Worm (Caenorhabditis elegans) whole organism, mixed stage, embryonic: ENCODE measurements around the gene F36A4.2.

ENCODE experiments used
- bed-3 ChIP-seq: fragments of 200-800 bp; sonication (Bioruptor generic); optimal IDR thresholded peaks from 3 replicates; lab custom pipeline; 2018; ENCODE audit warnings: mild to moderate bottlenecking, missing genetic modification characterization, moderate library complexity, missing compliant biosample characterization
- blmp-1 ChIP-seq: fragments of 150-350 bp; optimal IDR thresholded peaks from 2 replicates; lab custom pipeline; 2014; ENCODE audit warnings: missing biosample characterization, missing genetic modification characterization
- ces-1 ChIP-seq: fragments of 150-350 bp; optimal IDR thresholded peaks from 2 replicates; lab custom pipeline; 2014; ENCODE audit warnings: missing biosample characterization, missing genetic modification reagents, missing genetic modification characterization
- cnd-1 ChIP-seq: fragments of 200-800 bp; sonication (Bioruptor generic); optimal IDR thresholded peaks from 2 replicates; lab custom pipeline; 2018; ENCODE audit warnings: mild to moderate bottlenecking, missing genetic modification characterization, missing compliant biosample characterization
- elt-1 ChIP-seq: sonication (generic microtip); optimal IDR thresholded peaks from 2 replicates; lab custom pipeline; 2017; ENCODE audit warnings: missing genetic modification characterization, mild to moderate bottlenecking, missing compliant biosample characterization, antibody characterized with exemption, moderate library complexity, borderline replicate concordance; ENCODE audit not compliant: insufficient read depth
- elt-3 ChIP-seq: fragments of 150-350 bp; optimal IDR thresholded peaks from 2 replicates; lab custom pipeline; 2014; ENCODE audit warnings: missing biosample characterization, missing genetic modification characterization
- lin-13 ChIP-seq: fragments of 150-350 bp; optimal IDR thresholded peaks from 2 replicates; lab custom pipeline; 2014; ENCODE audit warnings: missing biosample characterization, missing genetic modification characterization
- lsy-2 ChIP-seq: fragments of 150-350 bp; optimal IDR thresholded peaks from 2 replicates; lab custom pipeline; 2014; ENCODE audit warnings: missing biosample characterization, missing genetic modification characterization
- nhr-12 ChIP-seq: fragments of 150-350 bp; optimal IDR thresholded peaks from 2 replicates; lab custom pipeline; 2014; ENCODE audit warnings: missing biosample characterization, missing genetic modification characterization
- nhr-2 ChIP-seq: fragments of 150-350 bp; optimal IDR thresholded peaks from 2 replicates; lab custom pipeline; 2014; ENCODE audit warnings: missing biosample characterization, missing genetic modification characterization
- nhr-237 ChIP-seq: fragments of 150-350 bp; optimal IDR thresholded peaks from 2 replicates; lab custom pipeline; 2014; ENCODE audit warnings: missing biosample characterization, missing genetic modification characterization
- nhr-28 ChIP-seq: fragments of 150-350 bp; optimal IDR thresholded peaks from 2 replicates; lab custom pipeline; 2014; ENCODE audit warnings: missing biosample characterization, missing genetic modification characterization
- nhr-76 ChIP-seq: sonication (generic microtip); optimal IDR thresholded peaks from 2 replicates; lab custom pipeline; 2017; ENCODE audit warnings: missing biosample characterization, missing genetic modification characterization
- snpc-4 ChIP-seq: fragments of 150-350 bp; optimal IDR thresholded peaks from 2 replicates; lab custom pipeline; 2014; ENCODE audit warnings: missing biosample characterization, missing genetic modification characterization

- no peak for TF ChIP-seq ces-1 (GFP tag; lab: Kevin White, UChicago)
- no peak for TF ChIP-seq nhr-12 (tag; lab: Kevin White, UChicago)
- TF ChIP-seq cnd-1 (tag; lab: Kevin White, UChicago): no peak
- no peak for TF ChIP-seq snpc-4 (tag; lab: Kevin White, UChicago)
- TF ChIP-seq nhr-2 (tag; lab: Kevin White, UChicago): no peak
- no peak for TF ChIP-seq lin-13 (tag; lab: Kevin White, UChicago)
- TF ChIP-seq nhr-237: no peak
- TF ChIP-seq nhr-28: no peak
- TF ChIP-seq lsy-2: no peak
- no peak for TF ChIP-seq bed-3 (GFP tag; lab: Kevin White, UChicago)
- TF ChIP-seq elt-3 (tag; lab: Kevin White, UChicago): no peak
- TF ChIP-seq nhr-76 (tag; lab: Kevin White, UChicago): no peak
- no peak for TF ChIP-seq elt-1 (tag; lab: Kevin White, UChicago)
- TF ChIP-seq blmp-1 (tag; lab: Kevin White, UChicago): no peak
These were observed 47.0 kb downstream of the F36A4.2 start for ce11 chrIV:4318056-4318455.
